Fruit fly (Drosophila melanogaster): ENCODE data around the gene xit.

The xit gene

DNA sequence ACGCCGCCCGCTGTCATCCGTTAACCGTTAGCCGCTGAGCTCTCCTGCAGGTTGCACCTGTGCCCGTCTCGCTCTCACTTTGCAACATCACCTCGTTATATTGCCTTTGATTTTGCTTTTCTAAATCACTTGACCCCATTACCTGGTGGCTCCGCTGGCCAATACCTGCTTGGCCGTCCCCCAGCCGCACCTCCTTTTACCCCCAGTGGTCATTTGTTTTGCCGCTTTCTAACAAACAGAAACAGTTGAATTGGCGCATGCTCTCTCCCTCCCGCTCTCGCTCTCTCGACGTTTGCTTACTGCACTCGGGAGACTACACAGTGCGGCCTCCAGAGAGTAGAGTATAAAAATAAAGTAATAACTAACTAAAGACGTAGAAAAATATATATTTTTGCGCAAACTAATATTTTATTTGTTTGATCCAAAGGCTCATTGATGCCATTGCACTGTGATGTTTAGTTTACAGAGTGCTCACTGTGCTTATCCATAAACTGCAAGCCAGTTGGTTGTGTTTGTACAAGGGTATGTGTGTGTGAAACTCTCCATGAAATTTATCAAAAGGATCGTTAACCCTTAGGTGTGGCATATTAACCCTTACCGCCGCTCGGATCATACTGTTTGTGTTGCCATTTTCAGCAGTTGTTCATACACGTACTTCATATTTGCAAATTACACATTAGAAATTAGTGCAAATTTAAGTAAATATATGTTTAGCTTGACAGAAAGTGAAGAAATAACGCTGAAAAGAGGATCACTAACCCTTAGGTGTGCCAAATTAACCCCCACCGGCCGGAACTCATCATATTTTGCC is 16.1 kb upstream of the xit start (continued):
- TF ChIP-seq CG34376 (GFP tag; optimal IDR thresholded peaks at IDR 0.05) (no peak), CG1792 (GFP tag; optimal IDR thresholded peaks at IDR 0.05) (peak; percentile 55), her (GFP tag; optimal IDR thresholded peaks at IDR 0.05) (peak; percentile 59), slou (GFP tag; optimal IDR thresholded peaks at IDR 0.05) (no peak), unpg (GFP tag; optimal IDR thresholded peaks at IDR 0.05) (no peak), sima (GFP tag; optimal IDR thresholded peaks at IDR 0.05) (no peak), Fer1 (GFP tag; optimal IDR thresholded peaks at IDR 0.05) (peak; percentile 65), seq (GFP tag; IDR thresholded peaks at IDR 0.05) (peak; percentile 89), Sry-δ (GFP tag; optimal IDR thresholded peaks at IDR 0.05) (peak; percentile 2), repo (GFP tag; optimal IDR thresholded peaks at IDR 0.05) (no peak), Meics (GFP tag; optimal IDR thresholded peaks at IDR 0.05) (peak; percentile 78), CG14667 (GFP tag; IDR thresholded peaks at IDR 0.05) (peak; percentile 84), inv (GFP tag; IDR thresholded peaks at IDR 0.05; ENCODE audit: partially characterized antibody) (no peak), cas (GFP tag; IDR thresholded peaks at IDR 0.05) (peak; percentile 74), Nf-YB (GFP tag; optimal IDR thresholded peaks at IDR 0.05) (peak; percentile 36), nau (GFP tag; optimal IDR thresholded peaks at IDR 0.05) (no peak), rib (GFP tag; IDR thresholded peaks at IDR 0.05) (peak; percentile 78), bigmax (GFP tag; optimal IDR thresholded peaks at IDR 0.05) (no peak), CG17612 (GFP tag; IDR thresholded peaks at IDR 0.05) (peak; percentile 40; the same call in 1 of the 2 replicates), disco-r (GFP tag; optimal IDR thresholded peaks at IDR 0.05) (peak; percentile 41), CG4707 (GFP tag; optimal IDR thresholded peaks at IDR 0.05) (peak; percentile 37), HLHmδ (GFP tag; optimal IDR thresholded peaks at IDR 0.05) (no peak), Gug (GFP tag; IDR thresholded peaks at IDR 0.05) (peak; percentile 90), grn (GFP tag; optimal IDR thresholded peaks at IDR 0.05) (no peak), CG8924 (tag; optimal IDR thresholded peaks at IDR 0.05) (peak; percentile 81), oc (tag; optimal IDR thresholded peaks at IDR 0.05) (peak; percentile 89), br (optimal IDR thresholded peaks at IDR 0.05) (no peak), CG7963 (GFP tag; IDR thresholded peaks at IDR 0.05; ENCODE audit: partially characterized antibody) (no peak), Ptx1 (GFP tag; IDR thresholded peaks at IDR 0.05) (peak; percentile 90), CG6813 (GFP tag; optimal IDR thresholded peaks at IDR 0.05) (peak; percentile 29), CG12942 (GFP tag; optimal IDR thresholded peaks at IDR 0.05) (peak; percentile 54), CG8944 (GFP tag; optimal IDR thresholded peaks at IDR 0.05) (peak; percentile 43), CG8281 (tag; optimal IDR thresholded peaks at IDR 0.05) (peak; percentile 1), CG9437 (GFP tag; optimal IDR thresholded peaks at IDR 0.05) (peak; percentile 63), jing (GFP tag; optimal IDR thresholded peaks at IDR 0.05) (peak; percentile 64), CG2129 (GFP tag; IDR thresholded peaks at IDR 0.05; ENCODE audit: partially characterized antibody) (no peak), dmrt11E (tag; optimal IDR thresholded peaks at IDR 0.05) (peak; percentile 77), Atf3 (GFP tag; optimal IDR thresholded peaks at IDR 0.05) (peak; percentile 66), CG33213 (GFP tag; optimal IDR thresholded peaks at IDR 0.05) (peak; percentile 56), Jarid2 (GFP tag; optimal IDR thresholded peaks at IDR 0.05) (peak; percentile 16), Dip2 (GFP tag; IDR thresholded peaks at IDR 0.05) (no peak), CG16815 (GFP tag; optimal IDR thresholded peaks at IDR 0.05) (peak; percentile 76), Dfd (GFP tag; optimal IDR thresholded peaks at IDR 0.05) (no peak), Side (GFP tag; optimal IDR thresholded peaks at IDR 0.05) (no peak), cad (GFP tag; optimal IDR thresholded peaks at IDR 0.05) (no peak), CG4617 (GFP tag; optimal IDR thresholded peaks at IDR 0.05; ENCODE audit: borderline replicate concordance) (peak; percentile 50), CG10321 (GFP tag; IDR thresholded peaks at IDR 0.05) (no peak), Mrtf (GFP tag; IDR thresholded peaks at IDR 0.05) (peak; percentile 81), CG8290 (GFP tag; optimal IDR thresholded peaks at IDR 0.05) (no peak), CG8290 (tag; optimal IDR thresholded peaks at IDR 0.05) (no peak)
